Worm (Caenorhabditis elegans): Measurements from ENCODE around the gene cope-1.
"Not testable (repeated sequence)": the region's sequence is repeated elsewhere in the genome, so short reads cannot be mapped to it uniquely, and the experiment has no call there.

The cope-1 gene

DNA sequence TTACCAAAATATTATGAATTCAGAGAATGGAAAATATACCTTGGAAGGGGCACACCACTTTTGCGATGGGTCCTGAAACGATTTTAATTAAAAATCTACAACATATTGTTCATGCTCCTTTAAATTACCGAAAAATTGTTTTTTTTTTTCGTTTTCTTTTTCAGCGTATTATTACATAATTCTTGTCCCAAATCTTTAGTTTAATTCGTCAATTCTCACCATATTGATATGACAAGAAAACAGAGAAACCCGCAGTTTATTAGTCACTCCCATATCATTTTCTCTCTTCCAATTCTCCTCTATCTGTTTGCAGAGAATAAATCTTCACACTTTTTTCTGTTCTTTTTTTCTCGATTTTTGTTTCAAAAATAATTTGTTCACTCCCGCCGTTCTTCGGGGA lies 30.8 kb upstream of the cope-1 start, which contains the start of gene F11F1.1:
TSS of gene F11F1.1 (plus strand) at position 301 of the 400 bp plus-strand sequence.
- TF ChIP-seq R02D3.7 (tag; optimal IDR thresholded peaks at IDR 0.05): no peak
- TF ChIP-seq unc-39 (tag; optimal IDR thresholded peaks at IDR 0.05): no peak
- TF ChIP-seq fos-1 (tag; optimal IDR thresholded peaks at IDR 0.05): peak; percentile 31
- no peak for TF ChIP-seq zag-1 (tag; optimal IDR thresholded peaks at IDR 0.05)
- TF ChIP-seq blmp-1 (tag; optimal IDR thresholded peaks at IDR 0.05; ENCODE audit: insufficient read depth): no peak
- TF ChIP-seq sma-9 (GFP tag; optimal IDR thresholded peaks at IDR 0.05): no peak
- no peak for TF ChIP-seq sma-9 (tag; optimal IDR thresholded peaks at IDR 0.05)
- no peak for TF ChIP-seq nhr-129 (tag; optimal IDR thresholded peaks at IDR 0.05)
- no peak for TF ChIP-seq sma-3 (GFP tag; optimal IDR thresholded peaks at IDR 0.05)

DNA sequence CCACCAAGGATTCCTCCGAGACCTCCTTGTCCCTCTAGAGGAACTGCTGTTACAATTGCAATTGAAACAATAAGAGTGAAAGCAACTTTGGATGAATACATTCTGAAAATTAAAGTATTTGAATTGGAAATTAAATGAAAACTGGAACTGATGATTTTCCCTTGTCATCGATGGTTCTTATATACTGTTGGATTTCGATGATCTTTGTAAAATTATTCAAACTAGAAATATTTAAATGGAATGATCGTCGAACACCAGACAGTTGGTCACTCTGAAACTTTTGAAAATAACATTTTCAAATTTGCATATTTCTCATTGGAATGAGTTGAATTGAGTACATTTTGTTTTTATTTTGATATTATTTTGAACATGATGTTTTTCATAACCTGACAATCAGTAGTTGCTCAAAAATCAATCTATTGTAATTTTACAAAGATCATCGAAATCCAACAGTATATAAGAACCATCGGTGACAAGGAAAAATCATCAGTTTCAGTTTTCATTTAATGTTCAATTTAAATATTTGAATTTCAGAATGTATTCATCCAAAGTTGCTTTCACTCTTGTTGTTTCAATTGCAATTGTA lies 24.3 kb upstream of the cope-1 start, which contains the start of the genes srlf-9 and srlf-10:
TSS of gene srlf-9 (minus strand) at position 101 of the 586 bp plus-strand sequence.
TSS of gene srlf-10 (plus strand) at position 536 of the 586 bp plus-strand sequence.
- not testable (repeated sequence) for TF ChIP-seq ztf-4 (tag; optimal IDR thresholded peaks at IDR 0.05); sma-3 (GFP tag; optimal IDR thresholded peaks at IDR 0.05); zag-1 (tag; optimal IDR thresholded peaks at IDR 0.05)

ce11 chrIII:13402934-13403333 lies 23.1 kb upstream of the cope-1 start, which contains the start of gene mig-18:
Gene mig-18 (plus strand): TSS chrIII:13403234.
- TF ChIP-seq ama-1 (optimal IDR thresholded peaks at IDR 0.05) (no peak), Y55F3AM.14 (GFP tag; optimal IDR thresholded peaks at IDR 0.05) (no peak), dmd-4 (tag; optimal IDR thresholded peaks at IDR 0.05) (no peak), sma-3 (GFP tag; optimal IDR thresholded peaks at IDR 0.05) (no peak), mdl-1 (tag; optimal IDR thresholded peaks at IDR 0.05) (no peak), C34F6.9 (tag; optimal IDR thresholded peaks at IDR 0.05) (no peak), crh-2 (tag; optimal IDR thresholded peaks at IDR 0.05) (no peak), egl-27 (tag; optimal IDR thresholded peaks at IDR 0.05) (no peak), aly-2 (tag; optimal IDR thresholded peaks at IDR 0.05) (no peak), elt-1 (tag; optimal IDR thresholded peaks at IDR 0.05) (no peak), nhr-11 (tag; optimal IDR thresholded peaks at IDR 0.05) (no peak), gmeb-1 (tag; optimal IDR thresholded peaks at IDR 0.05) (no peak), zag-1 (tag; optimal IDR thresholded peaks at IDR 0.05) (no peak), F13H6.1 (tag; optimal IDR thresholded peaks at IDR 0.05) (no peak), nhr-12 (tag; optimal IDR thresholded peaks at IDR 0.05) (no peak)

- no peak for TF ChIP-seq nhr-11 (tag; optimal IDR thresholded peaks at IDR 0.05)
- no peak for TF ChIP-seq fos-1 (tag; optimal IDR thresholded peaks at IDR 0.05)
- no peak for TF ChIP-seq ztf-11 (tag; optimal IDR thresholded peaks at IDR 0.05)
- no peak for TF ChIP-seq nhr-23 (tag; optimal IDR thresholded peaks at IDR 0.05)
- no peak for TF ChIP-seq nhr-10 (tag; optimal IDR thresholded peaks at IDR 0.05)
- TF ChIP-seq sma-3 (GFP tag; optimal IDR thresholded peaks at IDR 0.05): no peak
- TF ChIP-seq lin-11 (tag; optimal IDR thresholded peaks at IDR 0.05): no peak
- TF ChIP-seq elt-1 (tag; optimal IDR thresholded peaks at IDR 0.05): no peak
- TF ChIP-seq aly-2 (tag; optimal IDR thresholded peaks at IDR 0.05): no peak
- TF ChIP-seq nhr-21 (tag; optimal IDR thresholded peaks at IDR 0.05): no peak
- no peak for TF ChIP-seq sma-9 (GFP tag; optimal IDR thresholded peaks at IDR 0.05)
- no peak for TF ChIP-seq sma-9 (tag; optimal IDR thresholded peaks at IDR 0.05)
- no peak for TF ChIP-seq lin-13 (GFP tag; optimal IDR thresholded peaks at IDR 0.05)
- no peak for TF ChIP-seq peb-1 (tag; optimal IDR thresholded peaks at IDR 0.05)
- TF ChIP-seq unc-55 (GFP tag; optimal IDR thresholded peaks at IDR 0.05): no peak
- no peak for TF ChIP-seq zag-1 (tag; optimal IDR thresholded peaks at IDR 0.05)
- no peak for TF ChIP-seq ama-1 (optimal IDR thresholded peaks at IDR 0.05)
- no peak for TF ChIP-seq mdl-1 (tag; optimal IDR thresholded peaks at IDR 0.05)
- no peak for TF ChIP-seq F13H6.1 (tag; optimal IDR thresholded peaks at IDR 0.05)
- no peak for TF ChIP-seq gmeb-1 (tag; optimal IDR thresholded peaks at IDR 0.05)
These were observed 21.6 kb upstream of the cope-1 start, which contains the start of gene ttr-52 for ce11 chrIII:13404418-13404817. Gene ttr-52 (plus strand): TSS chrIII:13404718.

- TF ChIP-seq ztf-11 (tag; optimal IDR thresholded peaks at IDR 0.05) (no peak), unc-39 (tag; optimal IDR thresholded peaks at IDR 0.05) (no peak), elt-3 (tag; optimal IDR thresholded peaks at IDR 0.05) (no peak), nhr-10 (tag; optimal IDR thresholded peaks at IDR 0.05) (no peak), unc-55 (GFP tag; optimal IDR thresholded peaks at IDR 0.05) (no peak), mab-5 (tag; optimal IDR thresholded peaks at IDR 0.05) (no peak), sem-4 (tag; optimal IDR thresholded peaks at IDR 0.05) (no peak), nhr-6 (tag; optimal IDR thresholded peaks at IDR 0.05) (no peak)
These were observed 20.6 kb upstream of the cope-1 start, which contains the start of gene nas-1 for ce11 chrIII:13405504-13405903. Gene nas-1 (plus strand): TSS chrIII:13405804.

All from whole organism, L2 larva.